Worm (Caenorhabditis elegans): ENCODE results near the gene F29B9.7.

F29B9.7 gene

ce11 chrIV:4645243-4645642 lies 4.3 kb upstream of the F29B9.7 start (continued):
- no peak for TF ChIP-seq efl-1 (optimal IDR thresholded peaks at IDR 0.05)
- peak in 1 of 2 experiments; percentile 51 for TF ChIP-seq efl-1 (GFP tag; optimal IDR thresholded peaks at IDR 0.05 in 1 of 2)
- no peak for TF ChIP-seq ama-1 (optimal IDR thresholded peaks at IDR 0.05)
- TF ChIP-seq elt-2 (tag; optimal IDR thresholded peaks at IDR 0.05), result no peak
- peak; percentile 34 for TF ChIP-seq rnt-1 (tag; optimal IDR thresholded peaks at IDR 0.05)
- no peak for TF ChIP-seq ces-1 (GFP tag; optimal IDR thresholded peaks at IDR 0.05)
- TF ChIP-seq hlh-4 (tag; optimal IDR thresholded peaks at IDR 0.05), result no peak
- no peak for TF ChIP-seq fkh-4 (tag; optimal IDR thresholded peaks at IDR 0.05; ENCODE audit: borderline replicate concordance)
- TF ChIP-seq lir-3 (tag; optimal IDR thresholded peaks at IDR 0.05; ENCODE audit: poor library complexity), result no peak
- TF ChIP-seq pqm-1 (tag; optimal IDR thresholded peaks at IDR 0.05), result no peak
- no peak for TF ChIP-seq aha-1 (tag; optimal IDR thresholded peaks at IDR 0.05)
- TF ChIP-seq C04F5.9 (tag; optimal IDR thresholded peaks at IDR 0.05), result no peak
- no peak for TF ChIP-seq tlp-1 (tag; optimal IDR thresholded peaks at IDR 0.05)
- no peak for TF ChIP-seq pax-3 (tag; optimal IDR thresholded peaks at IDR 0.05)

DNA sequence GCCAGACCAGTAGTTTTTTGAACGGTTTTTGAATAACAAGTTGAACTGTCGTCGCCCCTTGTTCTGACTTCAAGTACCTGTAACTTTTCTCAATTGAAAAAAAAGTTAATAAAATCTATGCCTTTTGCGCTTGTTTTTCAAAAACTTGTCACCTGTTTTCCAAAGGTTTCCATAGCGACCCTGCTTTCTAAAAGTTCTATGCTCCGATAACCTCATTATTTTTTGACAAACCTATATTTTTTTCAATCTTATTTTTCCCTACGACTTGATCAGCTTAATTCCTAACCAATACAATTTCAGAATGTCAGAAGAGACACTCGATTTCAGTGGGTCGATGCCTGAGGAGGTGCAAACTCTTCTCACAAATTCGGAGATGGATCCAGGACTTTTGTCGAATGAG lies 2.2 kb upstream of the F29B9.7 start, which contains the start of gene F29B9.8:
Gene F29B9.8, plus strand, starts transcription at position 301 of the 400 bp plus-strand sequence.
- no peak for TF ChIP-seq ceh-8 (GFP tag; optimal IDR thresholded peaks at IDR 0.05)
- no peak for TF ChIP-seq nhr-84 (tag; optimal IDR thresholded peaks at IDR 0.05)
- no peak for TF ChIP-seq efl-1 (optimal IDR thresholded peaks at IDR 0.05)
- peak in 1 of 2 experiments; percentile 29 for TF ChIP-seq efl-1 (GFP tag; optimal IDR thresholded peaks at IDR 0.05 in 1 of 2)

ce11 chrIV:4650624-4651094 lies 1.1 kb downstream of the F29B9.7 start, which contains the start of gene ubc-9:
Gene ubc-9, plus strand, starts transcription at chrIV:4651044.
- TF ChIP-seq snu-23 (GFP tag; optimal IDR thresholded peaks at IDR 0.05), result peak; percentile 88
- peak; percentile 59 for TF ChIP-seq grh-1 (GFP tag; IDR thresholded peaks at IDR 0.05)
- TF ChIP-seq nhr-237 (tag; optimal IDR thresholded peaks at IDR 0.05), result no peak
- peak; percentile 78 for TF ChIP-seq tbx-2 (tag; optimal IDR thresholded peaks at IDR 0.05)
- TF ChIP-seq fkh-4 (tag; optimal IDR thresholded peaks at IDR 0.05; ENCODE audit: borderline replicate concordance), result no peak
- TF ChIP-seq C16A3.4 (tag; optimal IDR thresholded peaks at IDR 0.05), result peak; percentile 73
- TF ChIP-seq unc-62 (GFP tag; optimal IDR thresholded peaks at IDR 0.05), result no peak
- peak; percentile 22 for TF ChIP-seq irx-1 (tag; optimal IDR thresholded peaks at IDR 0.05)
- TF ChIP-seq jun-1 (tag; optimal IDR thresholded peaks at IDR 0.05), result no peak
- TF ChIP-seq aha-1 (tag; optimal IDR thresholded peaks at IDR 0.05), result peak; percentile 13
- TF ChIP-seq snpc-4 (tag; optimal IDR thresholded peaks at IDR 0.05), result peak; percentile 47
- TF ChIP-seq lsy-2 (tag; optimal IDR thresholded peaks at IDR 0.05), result peak; percentile 74 to 76
- TF ChIP-seq ama-1 (optimal IDR thresholded peaks at IDR 0.05), result no peak
- peak in 1 of 2 experiments; percentile 15 for TF ChIP-seq ztf-11 (tag; optimal IDR thresholded peaks at IDR 0.05)
- TF ChIP-seq nhr-20 (tag; optimal IDR thresholded peaks at IDR 0.05), result peak; percentile 83
- TF ChIP-seq unc-86 (tag; optimal IDR thresholded peaks at IDR 0.05), result peak; percentile 70
- peak; percentile 71 to 72 for TF ChIP-seq efl-1 (optimal IDR thresholded peaks at IDR 0.05)
- peak; percentile 64 to 96 for TF ChIP-seq efl-1 (GFP tag; optimal IDR thresholded peaks at IDR 0.05 in 1 of 2)
- TF ChIP-seq lin-13 (GFP tag; optimal IDR thresholded peaks at IDR 0.05), result peak; percentile 88
- peak in 2 of 3 experiments; percentile 65 to 80 for TF ChIP-seq ceh-82 (tag; optimal IDR thresholded peaks at IDR 0.05)
- peak; percentile 62 for TF ChIP-seq rnt-1 (tag; optimal IDR thresholded peaks at IDR 0.05)
- peak; percentile 85 for TF ChIP-seq nhr-85 (tag)
- peak; percentile 93 for TF ChIP-seq C34B4.2 (tag; optimal IDR thresholded peaks at IDR 0.05)
- TF ChIP-seq mep-1 (tag; optimal IDR thresholded peaks at IDR 0.05), result peak; percentile 51
- TF ChIP-seq lir-3 (tag; optimal IDR thresholded peaks at IDR 0.05; ENCODE audit: poor library complexity), result peak; percentile 39
- TF ChIP-seq blmp-1 (tag; optimal IDR thresholded peaks at IDR 0.05), result peak; percentile 49
- peak; percentile 70 for TF ChIP-seq lin-15B (tag; optimal IDR thresholded peaks at IDR 0.05)
- TF ChIP-seq nhr-28 (tag; optimal IDR thresholded peaks at IDR 0.05), result no peak
- peak; percentile 76 for TF ChIP-seq swsn-7 (tag; optimal IDR thresholded peaks at IDR 0.05)
- TF ChIP-seq isw-1 (GFP tag; IDR thresholded peaks at IDR 0.05), result peak; percentile 69
- TF ChIP-seq egl-13 (tag; optimal IDR thresholded peaks at IDR 0.05), result peak; percentile 54
- peak; percentile 35 for TF ChIP-seq sox-4 (tag; optimal IDR thresholded peaks at IDR 0.05)
- peak in 2 of 6 experiments; percentile 18 to 25 for TF ChIP-seq elt-3 (tag; optimal IDR thresholded peaks at IDR 0.05)
- peak; percentile 77 to 85 for TF ChIP-seq lin-35 (GFP tag; optimal IDR thresholded peaks at IDR 0.05)
- peak; percentile 30 for TF ChIP-seq C04F5.9 (tag; optimal IDR thresholded peaks at IDR 0.05)
- TF ChIP-seq vab-15 (tag; optimal IDR thresholded peaks at IDR 0.05), result peak; percentile 0
- peak; percentile 69 for TF ChIP-seq zip-4 (GFP tag; optimal IDR thresholded peaks at IDR 0.05)
- TF ChIP-seq nhr-77 (tag; optimal IDR thresholded peaks at IDR 0.05), result peak; percentile 43
- TF ChIP-seq unc-130 (tag; optimal IDR thresholded peaks at IDR 0.05), result no peak
- TF ChIP-seq xbp-1 (tag; optimal IDR thresholded peaks at IDR 0.05), result peak; percentile 70
